Worm (Caenorhabditis elegans) whole organism, L4 larva: ENCODE measurements around the gene R13H4.7.

Experiments
- aha-1 ChIP-seq: fragments of 150-350 bp; peaks from one replicate; lab custom pipeline; 2014; ENCODE audit warnings: missing biosample characterization, missing genetic modification characterization
- ama-1 ChIP-seq: fragments of 150-350 bp; optimal IDR thresholded peaks from 2 replicates; lab custom pipeline; 2014; ENCODE audit warnings: inconsistent platforms, mixed read lengths
- attf-4 ChIP-seq: sonication (generic microtip); optimal IDR thresholded peaks from 3 replicates; lab custom pipeline; 2017; ENCODE audit warnings: missing biosample characterization, missing genetic modification characterization
- ceh-62 ChIP-seq: sonication (generic microtip); optimal IDR thresholded peaks from 2 replicates; lab custom pipeline; 2017; ENCODE audit warnings: missing biosample characterization, missing genetic modification characterization
- lin-13 ChIP-seq: fragments of 150-350 bp; optimal IDR thresholded peaks from 2 replicates; lab custom pipeline; 2014; ENCODE audit warnings: missing biosample characterization, missing genetic modification reagents, missing genetic modification characterization
- mdl-1 ChIP-seq, 2 experiments: fragments of 150-350 bp in 1 of 2; sonication (generic microtip) in 1 of 2; optimal IDR thresholded peaks; 2 replicates each; lab custom pipeline; 2014 to 2017; ENCODE audit warnings: missing biosample characterization in 2 of 2, missing genetic modification characterization in 2 of 2
- pqm-1 ChIP-seq: sonication (generic microtip); optimal IDR thresholded peaks from 2 replicates; lab custom pipeline; 2017; ENCODE audit warnings: missing biosample characterization, missing genetic modification characterization
- tra-1 ChIP-seq: fragments of 200-800 bp; sonication (Bioruptor generic); IDR thresholded peaks from 2 replicates; pipeline ENCODE4 v1.3.6; 2022; ENCODE audit warnings: missing genetic modification reagents, missing genetic modification characterization, missing compliant biosample characterization
- unc-62 ChIP-seq, 3 experiments: fragments of 150-350 bp in 1 of 3; sonication (generic microtip); optimal IDR thresholded peaks in 2 of 3; peaks in 1 of 3; 1 replicate in 1 of 3; 2 replicates in 2 of 3; lab custom pipeline; 2014 to 2017; ENCODE audit warnings: missing biosample characterization in 3 of 3, missing genetic modification characterization in 3 of 3, missing genetic modification reagents in 3 of 3, missing genotype in 1 of 3
- zag-1 ChIP-seq: fragments of 150-350 bp; optimal IDR thresholded peaks from 2 replicates; lab custom pipeline; 2014; ENCODE audit warnings: missing biosample characterization, missing genetic modification characterization

- TF ChIP-seq zag-1 (tag; lab: Kevin White, UChicago), result no peak
- no peak for TF ChIP-seq attf-4 (tag; lab: Kevin White, UChicago)
- no peak for TF ChIP-seq lin-13
- no peak for TF ChIP-seq aha-1 (tag; lab: Kevin White, UChicago)
- TF ChIP-seq unc-62 (GFP tag; optimal IDR thresholded peaks at IDR 0.05 in 1 of 2; lab: Kevin White, UChicago), result no peak
- no peak for TF ChIP-seq unc-62 (tag; optimal IDR thresholded peaks at IDR 0.05; lab: Kevin White, UChicago)
- TF ChIP-seq pqm-1 (tag; lab: Kevin White, UChicago), result no peak
- no peak for TF ChIP-seq ceh-62
- no peak for TF ChIP-seq mdl-1 (tag; optimal IDR thresholded peaks at IDR 0.05; lab: Kevin White, UChicago)
- no peak for TF ChIP-seq ama-1 (lab: Kevin White, UChicago)
- TF ChIP-seq tra-1, result no peak
Measured at ce11 chrV:11868142-11868541, at the start of gene R13H4.7.
